Worm (Caenorhabditis elegans) whole organism, L4 larva: ENCODE measurements around the gene ZK632.10.

Experiments
- F37D6.2 ChIP-seq: sonication (generic microtip); optimal IDR thresholded peaks from 2 replicates; lab custom pipeline; 2016; ENCODE audit warnings: mild to moderate bottlenecking, missing genetic modification characterization, missing compliant biosample characterization
- T20F7.1 ChIP-seq: fragments of 200-800 bp; sonication (Bioruptor generic); optimal IDR thresholded peaks from 2 replicates; lab custom pipeline; 2018; ENCODE audit warnings: mild to moderate bottlenecking, missing genetic modification characterization, missing compliant biosample characterization
- T26A8.4 ChIP-seq: fragments of 200-800 bp; sonication (Bioruptor generic); IDR thresholded peaks from 2 replicates; pipeline ENCODE4 v1.3.6; 2022; ENCODE audit warnings: missing genetic modification characterization, missing compliant biosample characterization
- Y105C5A.15 ChIP-seq: fragments of 200-800 bp; sonication (Bioruptor generic); IDR thresholded peaks from 2 replicates; pipeline ENCODE4 v1.3.6; 2022; ENCODE audit warnings: missing genetic modification characterization, missing compliant biosample characterization
- Y48G9A.11 ChIP-seq: fragments of 200-800 bp; sonication (Bioruptor generic); IDR thresholded peaks from 2 replicates; pipeline ENCODE4 v1.3.6; 2022; ENCODE audit warnings: missing genetic modification reagents, missing genetic modification characterization, missing compliant biosample characterization
- aha-1 ChIP-seq: fragments of 150-350 bp; peaks from one replicate; lab custom pipeline; 2014; ENCODE audit warnings: missing biosample characterization, missing genetic modification characterization
- ceh-28 ChIP-seq: fragments of 150-350 bp; optimal IDR thresholded peaks from 2 replicates; lab custom pipeline; 2014; ENCODE audit warnings: missing biosample characterization, missing genetic modification reagents, missing genetic modification characterization
- ceh-62 ChIP-seq: sonication (generic microtip); optimal IDR thresholded peaks from 2 replicates; lab custom pipeline; 2017; ENCODE audit warnings: missing biosample characterization, missing genetic modification characterization
- duxl-1 ChIP-seq: sonication (generic microtip); optimal IDR thresholded peaks from 2 replicates; lab custom pipeline; 2016; ENCODE audit warnings: mild to moderate bottlenecking, missing genetic modification characterization, moderate library complexity, missing compliant biosample characterization; ENCODE audit not compliant: poor library complexity
- dve-1 ChIP-seq: sonication (generic microtip); optimal IDR thresholded peaks from 2 replicates; lab custom pipeline; 2017; ENCODE audit warnings: antibody characterized with exemption, mild to moderate bottlenecking, missing genetic modification characterization, missing compliant biosample characterization; ENCODE audit not compliant: insufficient read depth
- gei-8 ChIP-seq: fragments of 200-800 bp; sonication (Bioruptor generic); optimal IDR thresholded peaks from 2 replicates; lab custom pipeline; 2018; ENCODE audit warnings: mild to moderate bottlenecking, missing genetic modification characterization, missing compliant biosample characterization
- hlh-11 ChIP-seq: fragments of 200-800 bp; sonication (Bioruptor generic); optimal IDR thresholded peaks from 2 replicates; lab custom pipeline; 2018; ENCODE audit warnings: mild to moderate bottlenecking, missing genetic modification characterization, missing compliant biosample characterization
- jun-1 ChIP-seq: fragments of 150-350 bp; optimal IDR thresholded peaks from 2 replicates; lab custom pipeline; 2014; ENCODE audit warnings: missing biosample characterization, missing genetic modification reagents, missing genetic modification characterization
- lim-7 ChIP-seq: fragments of 200-800 bp; sonication (Bioruptor generic); IDR thresholded peaks from 2 replicates; pipeline ENCODE4 v1.3.6; 2022; ENCODE audit warnings: missing genetic modification characterization, missing compliant biosample characterization
- lin-13 ChIP-seq: fragments of 150-350 bp; optimal IDR thresholded peaks from 2 replicates; lab custom pipeline; 2014; ENCODE audit warnings: missing biosample characterization, missing genetic modification reagents, missing genetic modification characterization
- lin-15B ChIP-seq: fragments of 150-350 bp; sonication (generic microtip); optimal IDR thresholded peaks from 3 replicates; lab custom pipeline; 2014; ENCODE audit warnings: missing biosample characterization, missing genetic modification characterization
- lsy-2 ChIP-seq, 2 experiments: fragments of 150-350 bp in 1 of 2; sonication (generic microtip) in 1 of 2; optimal IDR thresholded peaks; 2 replicates each; lab custom pipeline; 2014 to 2017; ENCODE audit warnings: missing biosample characterization in 2 of 2, missing genetic modification characterization in 2 of 2
- madf-5 ChIP-seq, 2 experiments: fragments of 200-800 bp; sonication (Bioruptor generic); IDR thresholded peaks; 2 replicates each; pipeline ENCODE4 v1.3.6; 2022; ENCODE audit warnings: missing compliant biosample characterization in 2 of 2, missing genetic modification characterization in 2 of 2
- madf-9 ChIP-seq: fragments of 200-800 bp; sonication (Bioruptor generic); conservative IDR thresholded peaks from 2 replicates; pipeline ENCODE4 v1.3.6; 2022; ENCODE audit warnings: missing genetic modification reagents, missing genetic modification characterization, missing compliant biosample characterization
- mdl-1 ChIP-seq, 2 experiments: fragments of 150-350 bp in 1 of 2; sonication (generic microtip) in 1 of 2; optimal IDR thresholded peaks; 2 replicates each; lab custom pipeline; 2014 to 2017; ENCODE audit warnings: missing biosample characterization in 2 of 2, missing genetic modification characterization in 2 of 2
- mdt-29 ChIP-seq: fragments of 200-800 bp; sonication (Bioruptor generic); IDR thresholded peaks from 2 replicates; pipeline ENCODE4 v1.3.6; 2022; ENCODE audit warnings: missing genetic modification reagents, missing genetic modification characterization, missing compliant biosample characterization
- mep-1 ChIP-seq: fragments of 150-350 bp; sonication (generic microtip); optimal IDR thresholded peaks from 3 replicates; lab custom pipeline; 2014; ENCODE audit warnings: missing biosample characterization, missing genetic modification characterization
- mes-2 ChIP-seq: sonication (generic microtip); optimal IDR thresholded peaks from 2 replicates; lab custom pipeline; 2016; ENCODE audit warnings: missing genotype, mild to moderate bottlenecking, missing genetic modification characterization, missing compliant biosample characterization; ENCODE audit not compliant: poor library complexity, severe bottlenecking
- mxl-3 ChIP-seq: fragments of 200-800 bp; sonication (Bioruptor generic); optimal IDR thresholded peaks from 2 replicates; lab custom pipeline; 2018; ENCODE audit warnings: mild to moderate bottlenecking, missing genetic modification characterization, missing compliant biosample characterization
- nhr-102 ChIP-seq: sonication (generic microtip); optimal IDR thresholded peaks from 2 replicates; lab custom pipeline; 2016; ENCODE audit warnings: mild to moderate bottlenecking, missing genetic modification characterization, moderate library complexity, missing compliant biosample characterization
- nhr-25 ChIP-seq: sonication (generic microtip); optimal IDR thresholded peaks from 2 replicates; lab custom pipeline; 2017; ENCODE audit warnings: missing genetic modification characterization, mild to moderate bottlenecking, missing compliant biosample characterization, antibody characterized with exemption, moderate library complexity, borderline replicate concordance; ENCODE audit not compliant: insufficient read depth
- nhr-28 ChIP-seq: fragments of 150-350 bp; optimal IDR thresholded peaks from 2 replicates; lab custom pipeline; 2014; ENCODE audit warnings: missing biosample characterization, missing genetic modification characterization
- nhr-76 ChIP-seq: fragments of 150-350 bp; optimal IDR thresholded peaks from 2 replicates; lab custom pipeline; 2014; ENCODE audit warnings: missing biosample characterization, missing genetic modification characterization
- nhr-77 ChIP-seq: fragments of 150-350 bp; optimal IDR thresholded peaks from 2 replicates; lab custom pipeline; 2014; ENCODE audit warnings: missing biosample characterization, missing genetic modification characterization
- php-3 ChIP-seq: fragments of 200-800 bp; sonication (Bioruptor generic); IDR thresholded peaks from 2 replicates; pipeline ENCODE4 v1.3.6; 2022; ENCODE audit warnings: missing genetic modification reagents, missing genetic modification characterization, missing compliant biosample characterization
- pqm-1 ChIP-seq: sonication (generic microtip); optimal IDR thresholded peaks from 2 replicates; lab custom pipeline; 2017; ENCODE audit warnings: missing biosample characterization, missing genetic modification characterization
- snpc-4 ChIP-seq: fragments of 150-350 bp; optimal IDR thresholded peaks from 2 replicates; lab custom pipeline; 2014; ENCODE audit warnings: missing biosample characterization, missing genetic modification characterization
- tra-1 ChIP-seq: fragments of 200-800 bp; sonication (Bioruptor generic); IDR thresholded peaks from 2 replicates; pipeline ENCODE4 v1.3.6; 2022; ENCODE audit warnings: missing genetic modification reagents, missing genetic modification characterization, missing compliant biosample characterization
- unc-130 ChIP-seq: sonication (generic microtip); optimal IDR thresholded peaks from 2 replicates; lab custom pipeline; 2016; ENCODE audit warnings: missing genetic modification reagents, missing genetic modification characterization, missing compliant biosample characterization
- unc-39 ChIP-seq: sonication (generic microtip); optimal IDR thresholded peaks from 2 replicates; lab custom pipeline; 2017; ENCODE audit warnings: missing biosample characterization, missing genetic modification characterization
- unc-62 ChIP-seq, 3 experiments: fragments of 150-350 bp in 1 of 3; sonication (generic microtip); optimal IDR thresholded peaks in 2 of 3; peaks in 1 of 3; 1 replicate in 1 of 3; 2 replicates in 2 of 3; lab custom pipeline; 2014 to 2017; ENCODE audit warnings: missing biosample characterization in 3 of 3, missing genetic modification characterization in 3 of 3, missing genetic modification reagents in 3 of 3, missing genotype in 1 of 3
- zfp-3 ChIP-seq: fragments of 200-800 bp; sonication (Bioruptor generic); conservative IDR thresholded peaks from 2 replicates; pipeline ENCODE4 v1.3.6; 2022; ENCODE audit warnings: missing genetic modification reagents, missing genetic modification characterization, missing compliant biosample characterization
- zip-2 ChIP-seq: fragments of 150-350 bp; optimal IDR thresholded peaks from 2 replicates; lab custom pipeline; 2014; ENCODE audit warnings: missing biosample characterization, missing genetic modification characterization
- ztf-7 ChIP-seq: fragments of 150-350 bp; optimal IDR thresholded peaks from 2 replicates; lab custom pipeline; 2014; ENCODE audit warnings: missing biosample characterization, missing genetic modification characterization

Gene ZK632.10

DNA sequence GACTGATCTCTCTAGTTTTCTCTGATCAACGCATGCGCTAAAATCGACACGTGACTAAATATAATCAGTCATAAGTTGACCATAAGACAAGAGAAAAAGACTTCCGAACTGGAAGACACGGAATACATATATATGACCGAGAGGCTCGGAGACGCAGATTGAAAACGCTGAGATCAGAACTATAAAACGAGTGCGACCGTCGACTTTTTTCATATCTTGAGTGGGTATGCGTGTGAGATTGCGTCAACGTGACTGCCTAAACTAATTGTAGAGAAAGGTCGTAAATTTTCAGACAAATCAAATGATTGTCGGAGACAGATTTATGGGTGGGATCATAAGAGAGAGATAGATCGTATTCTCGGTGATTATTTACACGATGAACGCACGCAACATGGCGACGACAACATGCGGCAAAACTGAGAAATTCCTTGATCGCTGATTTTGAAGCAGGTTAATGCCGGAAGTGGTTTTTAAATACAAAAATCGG, 19.9 kb downstream of the ZK632.10 start (continued):
- peak; percentile 23 to 79 for TF ChIP-seq mdl-1 (tag; optimal IDR thresholded peaks at IDR 0.05; lab: Kevin White, UChicago)

DNA sequence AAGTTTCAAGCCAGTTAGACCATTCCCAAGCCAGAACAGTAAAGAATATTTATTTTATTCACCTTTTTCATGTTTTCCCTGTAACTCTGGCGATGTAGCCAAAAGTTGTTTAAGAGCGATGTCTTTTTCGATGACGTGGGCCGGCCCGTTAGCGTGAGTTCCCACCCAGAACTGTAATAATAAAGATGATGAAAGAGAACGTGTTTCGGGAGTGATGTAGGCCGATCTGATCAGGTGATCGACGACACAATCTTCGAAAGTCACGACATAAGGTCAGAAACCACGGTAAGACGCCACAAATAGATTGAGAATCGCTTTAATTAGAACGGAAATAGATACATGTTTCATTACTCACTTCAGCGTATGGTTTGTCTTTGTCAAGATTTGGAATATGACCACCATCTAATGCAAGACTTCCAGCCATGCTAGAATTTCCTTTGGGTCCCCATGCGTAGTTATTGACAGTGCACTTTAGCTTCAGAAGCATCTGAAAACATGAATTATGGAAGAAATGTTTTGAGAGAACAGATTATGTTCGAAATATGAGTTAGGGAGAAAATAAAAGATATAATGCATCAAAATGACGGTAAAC, 20.5 kb downstream of the ZK632.10 start, which contains the start of gene ZK632.4:
TSS of gene ZK632.4 (minus strand) at position 487 of the 592 bp plus-strand sequence.
- TF ChIP-seq tra-1 (GFP tag; lab: Robert Waterston, UW) (peak; percentile 34; the same call in 1 of the 2 replicates), lin-15B (tag; lab: Kevin White, UChicago) (no peak), unc-62 (GFP tag; optimal IDR thresholded peaks at IDR 0.05 in 1 of 2; lab: Kevin White, UChicago) (peak in 1 of 2 experiments; percentile 92), unc-62 (tag; optimal IDR thresholded peaks at IDR 0.05; lab: Kevin White, UChicago) (no peak)
- TF ChIP-seq, all 104 proteins: peak for 2

ce11 chrIII:9804997-9805610, 22.4 kb downstream of the ZK632.10 start, which contains the start of gene riok-3:
TSS of gene riok-3 (minus strand) at chrIII:9805011.
- TF ChIP-seq zip-2 (tag; lab: Kevin White, UChicago) (peak; percentile 87), mes-2 (peak; percentile 47), T20F7.1 (peak; percentile 40), lsy-2 (tag; optimal IDR thresholded peaks at IDR 0.05; lab: Kevin White, UChicago) (peak in 1 of 2 experiments; percentile 51), mdt-29 (0 out of 2 replicates have a peak, but pooled peaks have one; percentile 8), php-3 (GFP tag; lab: Robert Waterston, UW) (peak; percentile 55; the same call in 1 of the 2 replicates), tra-1 (GFP tag; lab: Robert Waterston, UW) (no peak), zfp-3 (peak; percentile 77), unc-62 (GFP tag; optimal IDR thresholded peaks at IDR 0.05 in 1 of 2; lab: Kevin White, UChicago) (peak in 1 of 2 experiments; percentile 25), unc-62 (tag; optimal IDR thresholded peaks at IDR 0.05; lab: Kevin White, UChicago) (no peak), T26A8.4 (GFP tag; lab: Robert Waterston, UW) (peak; percentile 78), nhr-28 (tag; lab: Kevin White, UChicago) (peak; percentile 12), nhr-77 (tag; lab: Kevin White, UChicago) (peak; percentile 39), dve-1 (tag; lab: Kevin White, UChicago) (peak; percentile 1), gei-8 (peak; percentile 18), hlh-11 (tag; lab: Kevin White, UChicago) (peak; percentile 1), mep-1 (tag; lab: Kevin White, UChicago) (peak; percentile 33), Y105C5A.15 (GFP tag; lab: Robert Waterston, UW) (no peak), madf-9 (no peak), duxl-1 (tag; lab: Kevin White, UChicago) (no peak), nhr-102 (tag; lab: Kevin White, UChicago) (peak; percentile 35), lim-7 (GFP tag; lab: Robert Waterston, UW) (no peak)

DNA sequence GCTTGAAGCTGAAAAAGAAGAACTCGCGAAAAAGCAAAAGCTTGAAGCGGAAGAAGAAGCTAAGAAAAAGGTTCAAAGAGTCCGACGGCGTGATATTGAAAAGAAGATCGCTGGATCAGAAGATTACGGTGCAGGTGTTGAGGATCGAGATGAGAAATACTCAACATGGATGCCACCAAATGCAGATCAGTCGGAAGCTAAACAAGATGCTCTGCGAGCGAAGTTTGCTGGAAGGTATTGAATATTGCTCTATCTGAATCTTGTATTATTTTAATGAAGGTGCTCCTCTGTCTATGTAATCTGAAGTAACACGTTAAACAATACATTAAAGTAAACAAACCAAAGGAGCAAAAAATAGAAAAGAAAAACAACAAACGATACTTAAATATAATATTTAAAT, 25.5 kb downstream of the ZK632.10 start:
- TF ChIP-seq ceh-28 (tag; lab: Kevin White, UChicago), result no peak
- TF ChIP-seq ceh-62 (tag; lab: Kevin White, UChicago), result no peak
- TF ChIP-seq pqm-1 (tag; lab: Kevin White, UChicago), result no peak
- TF ChIP-seq Y48G9A.11, result no peak
- TF ChIP-seq aha-1 (tag; lab: Kevin White, UChicago), result no peak
- no peak for TF ChIP-seq unc-39
- TF ChIP-seq mxl-3, result no peak
- TF ChIP-seq lsy-2 (tag; optimal IDR thresholded peaks at IDR 0.05; lab: Kevin White, UChicago), result no peak
- TF ChIP-seq nhr-25, result no peak
- no peak for TF ChIP-seq F37D6.2 (tag; lab: Kevin White, UChicago)
- TF ChIP-seq lin-13 (GFP tag; lab: Kevin White, UChicago), result no peak
- no peak for TF ChIP-seq jun-1
- no peak for TF ChIP-seq zip-2 (tag; lab: Kevin White, UChicago)
- TF ChIP-seq unc-130 (GFP tag; lab: Kevin White, UChicago), result no peak
- no peak for TF ChIP-seq mdl-1 (tag; optimal IDR thresholded peaks at IDR 0.05; lab: Kevin White, UChicago)
- no peak for TF ChIP-seq ztf-7 (tag; lab: Kevin White, UChicago)
- TF ChIP-seq snpc-4 (tag; lab: Kevin White, UChicago), result no peak
- no peak for TF ChIP-seq nhr-76 (tag; lab: Kevin White, UChicago)
- TF ChIP-seq T26A8.4 (GFP tag; lab: Robert Waterston, UW), result no peak
- TF ChIP-seq madf-5 (GFP tag; IDR thresholded peaks at IDR 0.05; lab: Robert Waterston, UW), result no peak
